Worm (Caenorhabditis elegans): ENCODE measurements around the gene F11D5.7.

DNA sequence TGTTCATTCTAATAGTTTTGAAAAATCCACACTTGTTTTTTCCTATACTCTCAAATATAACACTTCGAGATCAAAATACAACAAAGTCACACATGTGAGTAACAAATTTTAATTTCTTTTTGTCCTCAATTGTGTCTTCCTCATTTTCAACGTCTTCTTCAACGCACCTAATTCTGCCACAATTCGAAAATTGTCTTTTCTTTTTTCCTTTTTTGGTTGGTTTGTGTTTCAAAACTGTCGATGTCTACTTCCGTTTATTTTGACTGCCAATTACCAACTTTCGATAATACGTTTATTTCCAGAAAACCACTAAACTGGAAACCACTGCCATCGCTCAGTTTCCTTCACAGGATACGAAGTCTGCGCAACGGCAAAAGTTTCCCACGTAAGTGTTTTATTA is 28.7 kb downstream of the F11D5.7 start, which contains the start of gene F11D5.1:
- TF ChIP-seq tab-1 (GFP tag; IDR thresholded peaks at IDR 0.05) (no peak), ztf-29 (GFP tag; IDR thresholded peaks at IDR 0.05) (no peak), klf-2 (GFP tag; conservative IDR thresholded peaks at IDR 0.05) (no peak), flt-1 (GFP tag; IDR thresholded peaks at IDR 0.05) (no peak)
